Worm (Caenorhabditis elegans) whole organism, early embryonic: ENCODE results near the gene lgc-11.

Source experiments
- F13C5.2 ChIP-seq: sonication (generic microtip); optimal IDR thresholded peaks from 2 replicates; lab custom pipeline; 2017; ENCODE audit warnings: mild to moderate bottlenecking, missing genetic modification characterization, inconsistent platforms, missing compliant biosample characterization
- ama-1 ChIP-seq: fragments of 150-350 bp; optimal IDR thresholded peaks from 2 replicates; lab custom pipeline; 2014
- ets-7 ChIP-seq: sonication (generic microtip); optimal IDR thresholded peaks from 2 replicates; lab custom pipeline; 2016; ENCODE audit warnings: missing genotype, missing genetic modification characterization, missing compliant biosample characterization
- flt-1 ChIP-seq: fragments of 200-800 bp; sonication (Bioruptor generic); IDR thresholded peaks from 2 replicates; pipeline ENCODE4 v1.3.6; 2022; ENCODE audit warnings: missing genetic modification characterization, missing compliant biosample characterization
- hmg-4 ChIP-seq: fragments of 200-800 bp; sonication (Bioruptor generic); optimal IDR thresholded peaks from 2 replicates; lab custom pipeline; 2018; ENCODE audit warnings: mild to moderate bottlenecking, missing genetic modification characterization, missing compliant biosample characterization
- scrt-1 ChIP-seq: fragments of 200-800 bp; sonication (Bioruptor generic); IDR thresholded peaks from 2 replicates; pipeline ENCODE4 v1.3.6; 2022; ENCODE audit warnings: missing genetic modification characterization, missing compliant biosample characterization
- tra-4 ChIP-seq: sonication (generic microtip); optimal IDR thresholded peaks from 2 replicates; lab custom pipeline; 2017; ENCODE audit warnings: missing genetic modification characterization, missing compliant biosample characterization

The lgc-11 gene

ce11 chrX:7464389-7464788, 42.0 kb downstream of the lgc-11 start:
- peak; percentile 58 for TF ChIP-seq hmg-4
- TF ChIP-seq scrt-1 (GFP tag; lab: Robert Waterston, UW), result no peak

ce11 chrX:7463637-7464036, 42.8 kb downstream of the lgc-11 start, which contains the start of gene sox-2:
Gene sox-2, minus strand, starts transcription at chrX:7463736.
- TF ChIP-seq flt-1 (GFP tag; lab: Robert Waterston, UW) (no peak), ama-1 (lab: Kevin White, UChicago) (no peak), scrt-1 (GFP tag; lab: Robert Waterston, UW) (no peak), ets-7 (tag; lab: Kevin White, UChicago) (no peak), F13C5.2 (tag; lab: Kevin White, UChicago) (no peak), tra-4 (tag; lab: Kevin White, UChicago) (no peak)

ce11 chrX:7460516-7460915, 45.9 kb downstream of the lgc-11 start:
- TF ChIP-seq scrt-1 (GFP tag; lab: Robert Waterston, UW) (0 out of 2 replicates have a peak, but pooled peaks have one; percentile 33), hmg-4 (peak; percentile 13), tra-4 (tag; lab: Kevin White, UChicago) (no peak)

- TF ChIP-seq tra-4 (tag; lab: Kevin White, UChicago), result no peak
- TF ChIP-seq ama-1 (lab: Kevin White, UChicago), result peak; percentile 10
- no peak for TF ChIP-seq scrt-1 (GFP tag; lab: Robert Waterston, UW)
Measured at ce11 chrX:7457154-7457674, 49.2 kb downstream of the lgc-11 start.

ce11 chrX:7455960-7456359, 50.5 kb downstream of the lgc-11 start:
- TF ChIP-seq hmg-4 (peak; percentile 16), flt-1 (GFP tag; lab: Robert Waterston, UW) (no peak)
